Fruit fly (Drosophila melanogaster): ENCODE data around the gene heix.

DNA sequence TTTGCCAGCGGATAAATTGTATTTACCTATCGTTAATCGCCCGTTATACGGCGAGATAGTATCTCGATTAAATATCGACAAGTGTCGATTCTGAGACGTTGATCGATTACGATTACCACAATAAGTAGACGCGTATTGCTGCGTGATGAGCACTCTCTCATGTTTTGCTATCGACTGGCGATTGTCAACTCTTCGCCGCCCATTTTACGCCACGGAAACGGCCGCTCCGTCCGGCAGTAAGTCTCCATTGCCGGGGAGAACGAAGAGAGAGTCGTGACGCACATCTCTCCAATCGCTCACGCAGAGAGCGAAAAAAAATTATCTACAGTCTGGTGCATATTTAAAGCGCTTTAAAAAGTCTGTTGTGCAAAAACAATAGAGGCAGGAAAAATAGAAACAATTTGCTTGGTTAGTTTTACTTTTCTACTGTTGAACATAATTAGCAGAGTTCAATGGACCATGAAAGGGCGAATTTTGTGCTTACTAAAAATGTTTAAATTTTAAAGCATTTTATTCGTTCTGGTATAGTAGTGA is 48.0 kb downstream of the heix start, which contains the start of gene CG46309:
- TF ChIP-seq CG14711 (tag; optimal IDR thresholded peaks at IDR 0.05), result no peak
- peak; percentile 10 for TF ChIP-seq ovo (GFP tag; optimal IDR thresholded peaks at IDR 0.05)
